Fruit fly (Drosophila melanogaster): Measurements from ENCODE around the gene CG18641.

- TF ChIP-seq CG9139 (GFP tag; optimal IDR thresholded peaks at IDR 0.05) (no peak), lz (GFP tag; optimal IDR thresholded peaks at IDR 0.05) (no peak)
Measured at dm6 chr2L:2413093-2413492, 2.0 kb downstream of the CG18641 start.
